Comparison of ENCODE assay signal across 4 fruit fly cellular contexts in genomic region chr2L:12374546-12375081, dm6.
TF ChIP-seq lines count a peak whose summit lies in the region.

No protein-coding gene starts in this region.

- peak; percentile 64 to 71 for TF ChIP-seq CTCF in S2 (optimal IDR thresholded peaks at IDR 0.05; lab: Kevin White, UChicago)
- peak; percentile 84 for TF ChIP-seq CTCF in whole organism, embryonic (GFP tag; optimal IDR thresholded peaks at IDR 0.05; lab: Kevin White, UChicago)

TF ChIP-seq in whole organism, adult, 20 proteins besides CTCF, POLR2A, EP300 and RAD21:
- TF ChIP-seq tj (GFP tag; optimal IDR thresholded peaks at IDR 0.05; lab: Kevin White, UChicago) (peak; percentile 65), Hr96 (GFP tag; optimal IDR thresholded peaks at IDR 0.05; lab: Kevin White, UChicago) (no peak)

TF ChIP-seq in whole organism, embryonic, 481 proteins besides CTCF, POLR2A, EP300 and RAD21:
- TF ChIP-seq Opbp (GFP tag; IDR thresholded peaks at IDR 0.05; lab: Robert Waterston, UW; ENCODE audit: partially characterized antibody), result 0 out of 3 replicates have a peak, but pooled peaks have one; percentile 46
- TF ChIP-seq Sox102F (GFP tag; optimal IDR thresholded peaks at IDR 0.05; lab: Kevin White, UChicago), result no peak
- TF ChIP-seq slou (GFP tag; optimal IDR thresholded peaks at IDR 0.05; lab: Kevin White, UChicago), result no peak
- TF ChIP-seq CG17359 (tag; optimal IDR thresholded peaks at IDR 0.05; lab: Kevin White, UChicago), result no peak
- no peak for TF ChIP-seq Gsc (GFP tag; IDR thresholded peaks at IDR 0.05; lab: Robert Waterston, UW)
- no peak for TF ChIP-seq ato (GFP tag; IDR thresholded peaks at IDR 0.05; lab: Robert Waterston, UW; ENCODE audit: partially characterized antibody)
- no peak for TF ChIP-seq chn (GFP tag; optimal IDR thresholded peaks at IDR 0.05; lab: Kevin White, UChicago)
- no peak for TF ChIP-seq CG13296 (GFP tag; optimal IDR thresholded peaks at IDR 0.05; lab: Kevin White, UChicago)
- TF ChIP-seq row (GFP tag; IDR thresholded peaks at IDR 0.05; lab: Robert Waterston, UW), result no peak
- no peak for TF ChIP-seq HLHmδ (GFP tag; optimal IDR thresholded peaks at IDR 0.05; lab: Kevin White, UChicago)
- TF ChIP-seq nerfin-2 (GFP tag; IDR thresholded peaks at IDR 0.05; lab: Robert Waterston, UW; ENCODE audit: partially characterized antibody), result no peak
- no peak for TF ChIP-seq MBD-R2 (GFP tag; IDR thresholded peaks at IDR 0.05; lab: Robert Waterston, UW)
- TF ChIP-seq CG31441 (GFP tag; IDR thresholded peaks at IDR 0.05; lab: Robert Waterston, UW), result no peak
- TF ChIP-seq Ets65A (GFP tag; lab: Kevin White, UChicago), result peak; percentile 75
- no peak for TF ChIP-seq Xbp1 (GFP tag; optimal IDR thresholded peaks at IDR 0.05; lab: Kevin White, UChicago)
- TF ChIP-seq ab (GFP tag; optimal IDR thresholded peaks at IDR 0.05; lab: Kevin White, UChicago), result no peak
- TF ChIP-seq CG30403 (GFP tag; optimal IDR thresholded peaks at IDR 0.05; lab: Kevin White, UChicago), result no peak
- no peak for TF ChIP-seq Atf6 (GFP tag; IDR thresholded peaks at IDR 0.05; lab: Robert Waterston, UW)
- TF ChIP-seq CG6254 (GFP tag; optimal IDR thresholded peaks at IDR 0.05; lab: Kevin White, UChicago), result no peak
- no peak for TF ChIP-seq CG9932 (GFP tag; IDR thresholded peaks at IDR 0.05; lab: Robert Waterston, UW)
- no peak for TF ChIP-seq CG4360 (GFP tag; IDR thresholded peaks at IDR 0.05; lab: Robert Waterston, UW)
- no peak for TF ChIP-seq Lim3 (GFP tag; IDR thresholded peaks at IDR 0.05; lab: Robert Waterston, UW)
- 0 out of 3 replicates have a peak, but pooled peaks have one; percentile 20 for TF ChIP-seq CG16813 (GFP tag; IDR thresholded peaks at IDR 0.05; lab: Robert Waterston, UW; ENCODE audit: partially characterized antibody)
- TF ChIP-seq CG17829 (tag; optimal IDR thresholded peaks at IDR 0.05; lab: Kevin White, UChicago), result no peak
- no peak for TF ChIP-seq Asciz (GFP tag; optimal IDR thresholded peaks at IDR 0.05; lab: Kevin White, UChicago)
- TF ChIP-seq E2f1 (GFP tag; IDR thresholded peaks at IDR 0.05; lab: Robert Waterston, UW), result 0 out of 2 replicates have a peak, but pooled peaks have one; percentile 6
- TF ChIP-seq CG11085 (GFP tag; IDR thresholded peaks at IDR 0.05; lab: Robert Waterston, UW), result no peak
- no peak for TF ChIP-seq ttk (GFP tag; IDR thresholded peaks at IDR 0.05; lab: Robert Waterston, UW)
- no peak for TF ChIP-seq run (tag; optimal IDR thresholded peaks at IDR 0.05; lab: Kevin White, UChicago)
- no peak for TF ChIP-seq nom (GFP tag; optimal IDR thresholded peaks at IDR 0.05; lab: Kevin White, UChicago)
- no peak for TF ChIP-seq aop (GFP tag; IDR thresholded peaks at IDR 0.05; lab: Robert Waterston, UW)
- TF ChIP-seq crol (GFP tag; IDR thresholded peaks at IDR 0.05; lab: Robert Waterston, UW), result 0 out of 2 replicates have a peak, but pooled peaks have one; percentile 16
- no peak for TF ChIP-seq CG33557 (GFP tag; optimal IDR thresholded peaks at IDR 0.05; lab: Kevin White, UChicago)
- no peak for TF ChIP-seq CG9215 (GFP tag; IDR thresholded peaks at IDR 0.05; lab: Robert Waterston, UW)
- TF ChIP-seq Fer3 (tag; optimal IDR thresholded peaks at IDR 0.05; lab: Kevin White, UChicago), result no peak
- no peak for TF ChIP-seq salm (tag; optimal IDR thresholded peaks at IDR 0.05; lab: Kevin White, UChicago)
- TF ChIP-seq ara (GFP tag; IDR thresholded peaks at IDR 0.05; lab: Robert Waterston, UW), result 0 out of 2 replicates have a peak, but pooled peaks have one; percentile 27
- TF ChIP-seq amos (GFP tag; IDR thresholded peaks at IDR 0.05; lab: Robert Waterston, UW; ENCODE audit: partially characterized antibody), result 0 out of 2 replicates have a peak, but pooled peaks have one; percentile 4
- no peak for TF ChIP-seq Neu2 (GFP tag; optimal IDR thresholded peaks at IDR 0.05; lab: Kevin White, UChicago; ENCODE audit: borderline replicate concordance)
- TF ChIP-seq CG18011 (GFP tag; optimal IDR thresholded peaks at IDR 0.05; lab: Kevin White, UChicago), result no peak
- TF ChIP-seq onecut (GFP tag; IDR thresholded peaks at IDR 0.05; lab: Robert Waterston, UW), result no peak
- TF ChIP-seq CG32532 (GFP tag; IDR thresholded peaks at IDR 0.05; lab: Robert Waterston, UW), result 0 out of 2 replicates have a peak, but pooled peaks have one; percentile 13

TF ChIP-seq in whole organism, wandering third instar larva, 38 proteins besides CTCF, POLR2A, EP300 and RAD21:
- TF ChIP-seq Dfd (GFP tag; optimal IDR thresholded peaks at IDR 0.05; lab: Kevin White, UChicago) (peak; percentile 1), foxo (GFP tag; optimal IDR thresholded peaks at IDR 0.05; lab: Kevin White, UChicago) (no peak)
TF ChIP-seq in whole organism, wandering third instar larva: peak in this region for 1.
